Worm (Caenorhabditis elegans) whole organism, early embryonic: ENCODE results near the gene msp-49.

ENCODE experiments used
- F13C5.2 ChIP-seq: sonication (generic microtip); optimal IDR thresholded peaks from 2 replicates; lab custom pipeline; 2017; ENCODE audit warnings: mild to moderate bottlenecking, missing genetic modification characterization, inconsistent platforms, missing compliant biosample characterization
- ama-1 ChIP-seq: fragments of 150-350 bp; optimal IDR thresholded peaks from 2 replicates; lab custom pipeline; 2014
- ceh-13 ChIP-seq: fragments of 200-800 bp; sonication (Bioruptor generic); optimal IDR thresholded peaks from 2 replicates; lab custom pipeline; 2018; ENCODE audit warnings: mild to moderate bottlenecking, missing genetic modification characterization, missing compliant biosample characterization
- ceh-36 ChIP-seq: sonication (generic microtip); optimal IDR thresholded peaks from 2 replicates; lab custom pipeline; 2016; ENCODE audit warnings: missing genetic modification characterization, inconsistent platforms, missing compliant biosample characterization
- ets-7 ChIP-seq: sonication (generic microtip); optimal IDR thresholded peaks from 2 replicates; lab custom pipeline; 2016; ENCODE audit warnings: missing genotype, missing genetic modification characterization, missing compliant biosample characterization
- flt-1 ChIP-seq: fragments of 200-800 bp; sonication (Bioruptor generic); IDR thresholded peaks from 2 replicates; pipeline ENCODE4 v1.3.6; 2022; ENCODE audit warnings: missing genetic modification characterization, missing compliant biosample characterization
- hmg-4 ChIP-seq: fragments of 200-800 bp; sonication (Bioruptor generic); optimal IDR thresholded peaks from 2 replicates; lab custom pipeline; 2018; ENCODE audit warnings: mild to moderate bottlenecking, missing genetic modification characterization, missing compliant biosample characterization
- pes-1 ChIP-seq: fragments of 200-800 bp; sonication (Bioruptor generic); IDR thresholded peaks from 2 replicates; pipeline ENCODE4 v1.3.6; 2022; ENCODE audit warnings: missing genetic modification reagents, missing genetic modification characterization, missing compliant biosample characterization
- scrt-1 ChIP-seq: fragments of 200-800 bp; sonication (Bioruptor generic); IDR thresholded peaks from 2 replicates; pipeline ENCODE4 v1.3.6; 2022; ENCODE audit warnings: missing genetic modification characterization, missing compliant biosample characterization
- tbx-11 ChIP-seq: fragments of 200-800 bp; sonication (Bioruptor generic); IDR thresholded peaks from 2 replicates; pipeline ENCODE4 v1.3.6; 2022; ENCODE audit warnings: missing genetic modification characterization, missing compliant biosample characterization

DNA sequence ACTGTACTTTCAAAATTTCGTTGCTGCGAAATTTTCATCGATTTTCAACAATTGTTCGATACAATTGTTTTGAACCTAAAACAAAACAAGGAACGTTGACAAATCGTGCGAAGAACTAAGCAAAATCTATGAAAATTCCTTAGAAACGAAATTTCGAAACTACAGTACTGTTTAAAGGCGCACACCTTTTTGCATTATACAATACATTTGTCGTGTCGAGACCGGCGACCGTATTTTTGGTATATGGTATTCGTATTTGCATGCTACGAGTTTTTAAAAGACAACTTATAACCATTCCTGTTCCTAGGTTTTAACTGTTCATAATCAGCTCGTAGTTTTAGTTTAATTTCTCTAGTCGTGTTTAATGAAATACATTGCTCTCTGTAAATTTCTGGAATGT is 15.6 kb upstream of the msp-49 start:
- no peak for TF ChIP-seq F13C5.2 (tag; lab: Kevin White, UChicago)
- no peak for TF ChIP-seq hmg-4 (GFP tag; lab: Kevin White, UChicago)
- no peak for TF ChIP-seq flt-1 (GFP tag; lab: Robert Waterston, UW)
- TF ChIP-seq ama-1 (lab: Kevin White, UChicago): no peak
- no peak for TF ChIP-seq tbx-11
- no peak for TF ChIP-seq scrt-1
- no peak for TF ChIP-seq ceh-13 (GFP tag; lab: Kevin White, UChicago)
- no peak for TF ChIP-seq ceh-36
- no peak for TF ChIP-seq pes-1
- TF ChIP-seq ets-7 (tag; lab: Kevin White, UChicago): no peak
